Fruit fly (Drosophila melanogaster) whole organism, embryonic: Measurements from ENCODE around the gene CG46462.

Source experiments
- Asciz ChIP-seq: fragments of 200-800 bp; sonication (Bioruptor generic); optimal IDR thresholded peaks from 2 replicates; lab custom pipeline; 2017; ENCODE audit warnings: missing biosample characterization, mild to moderate bottlenecking, missing genetic modification characterization, missing genetic modification reagents
- CG10321 ChIP-seq: fragments of 200-800 bp; sonication (Bioruptor generic); IDR thresholded peaks from 2 replicates; pipeline ENCODE4 v1.3.6; 2022; ENCODE audit warnings: missing biosample characterization, missing genetic modification characterization
- CG10959 ChIP-seq: fragments of 200-800 bp; sonication (Bioruptor generic); IDR thresholded peaks from 2 replicates; pipeline ENCODE4 v1.3.6; 2022; ENCODE audit warnings: missing biosample characterization, missing genetic modification characterization
- CG11560 ChIP-seq: fragments of 200-800 bp; sonication (Bioruptor generic); IDR thresholded peaks from 3 replicates; pipeline ENCODE4 v1.3.6; 2022; ENCODE audit warnings: missing biosample characterization, missing genetic modification characterization
- CG11723 ChIP-seq: fragments of 200-800 bp; sonication (Bioruptor generic); optimal IDR thresholded peaks from 2 replicates; lab custom pipeline; 2017; ENCODE audit warnings: missing biosample characterization, mild to moderate bottlenecking, missing genetic modification characterization
- CG12219 ChIP-seq: fragments of 200-800 bp; sonication (Bioruptor generic); optimal IDR thresholded peaks from 3 replicates; lab custom pipeline; 2018; ENCODE audit warnings: missing biosample characterization, mild to moderate bottlenecking, missing genetic modification characterization
- CG12299 ChIP-seq: fragments of 200-800 bp; sonication (Bioruptor generic); optimal IDR thresholded peaks from 2 replicates; lab custom pipeline; 2018; ENCODE audit warnings: missing biosample characterization, mild to moderate bottlenecking, missing genetic modification characterization
- CG12659 ChIP-seq: fragments of 200-800 bp; sonication (Bioruptor generic); optimal IDR thresholded peaks from 3 replicates; lab custom pipeline; 2017; ENCODE audit warnings: mild to moderate bottlenecking, missing biosample characterization, missing genetic modification reagents, missing genetic modification characterization
- CG13424 ChIP-seq: fragments of 200-800 bp; sonication (Bioruptor generic); optimal IDR thresholded peaks from 2 replicates; lab custom pipeline; 2019; ENCODE audit warnings: missing biosample characterization, mild to moderate bottlenecking, missing genetic modification characterization, moderate library complexity
- CG13775 ChIP-seq: fragments of 200-800 bp; sonication (Bioruptor generic); optimal IDR thresholded peaks from 3 replicates; lab custom pipeline; 2017; ENCODE audit warnings: missing biosample characterization, mild to moderate bottlenecking, missing genetic modification characterization
- CG14667 ChIP-seq: fragments of 200-800 bp; sonication (Bioruptor generic); IDR thresholded peaks from 2 replicates; pipeline ENCODE4 v1.3.6; 2022; ENCODE audit warnings: missing biosample characterization, missing genetic modification characterization
- CG15601 ChIP-seq: fragments of 200-800 bp; sonication (Bioruptor generic); optimal IDR thresholded peaks from 3 replicates; lab custom pipeline; 2019; ENCODE audit warnings: missing biosample characterization, mild to moderate bottlenecking, missing genetic modification characterization, moderate library complexity
- CG15696 ChIP-seq: fragments of 200-800 bp; sonication (Bioruptor generic); optimal IDR thresholded peaks from 2 replicates; lab custom pipeline; 2019; ENCODE audit warnings: missing biosample characterization, mild to moderate bottlenecking, missing genetic modification characterization, moderate library complexity
- CG1832 ChIP-seq: fragments of 200-800 bp; sonication (Bioruptor generic); optimal IDR thresholded peaks from 2 replicates; lab custom pipeline; 2017; ENCODE audit warnings: missing biosample characterization, mild to moderate bottlenecking, missing genetic modification characterization, inconsistent platforms
- CG2678 ChIP-seq: fragments of 200-800 bp; sonication (Bioruptor generic); optimal IDR thresholded peaks from 3 replicates; lab custom pipeline; 2019; ENCODE audit warnings: missing biosample characterization, mild to moderate bottlenecking, missing genetic modification characterization, moderate library complexity
- CG32772 ChIP-seq: fragments of 200-800 bp; sonication (Bioruptor generic); IDR thresholded peaks from 2 replicates; pipeline ENCODE4 v1.3.6; 2022; ENCODE audit warnings: missing biosample characterization, missing genetic modification characterization
- CG33213 ChIP-seq: fragments of 200-800 bp; sonication (Bioruptor generic); optimal IDR thresholded peaks from 3 replicates; lab custom pipeline; 2016; ENCODE audit warnings: missing biosample characterization, missing genetic modification characterization
- CG42726 ChIP-seq: fragments of 200-800 bp; sonication (Bioruptor generic); IDR thresholded peaks from 2 replicates; pipeline ENCODE4 v1.3.6; 2022; ENCODE audit warnings: missing biosample characterization, missing genetic modification characterization; ENCODE audit not compliant: partially characterized antibody
- CG6854 ChIP-seq: fragments of 200-800 bp; sonication (Bioruptor generic); optimal IDR thresholded peaks from 3 replicates; lab custom pipeline; 2017; ENCODE audit warnings: missing biosample characterization, mild to moderate bottlenecking, missing genetic modification characterization
- CG7357 ChIP-seq: fragments of 200-800 bp; sonication (Bioruptor generic); IDR thresholded peaks from 3 replicates; pipeline ENCODE4 v1.3.6; 2022; ENCODE audit warnings: missing biosample characterization, missing genetic modification characterization
- CG7372 ChIP-seq: fragments of 200-800 bp; sonication (Bioruptor generic); IDR thresholded peaks from 2 replicates; pipeline ENCODE4 v1.3.6; 2022; ENCODE audit warnings: missing biosample characterization, missing genetic modification characterization
- CG9215 ChIP-seq: fragments of 200-800 bp; sonication (Bioruptor generic); IDR thresholded peaks from 2 replicates; pipeline ENCODE4 v1.3.6; 2022; ENCODE audit warnings: missing biosample characterization, missing genetic modification characterization
- CG9437 ChIP-seq: fragments of 200-800 bp; sonication (Bioruptor generic); optimal IDR thresholded peaks from 2 replicates; lab custom pipeline; 2018; ENCODE audit warnings: missing biosample characterization, mild to moderate bottlenecking, missing genetic modification characterization
- D19A ChIP-seq: fragments of 200-800 bp; optimal IDR thresholded peaks from 3 replicates; lab custom pipeline; 2019; ENCODE audit warnings: missing biosample characterization, mild to moderate bottlenecking, missing genetic modification characterization, moderate library complexity
- H15 ChIP-seq: fragments of 200-800 bp; sonication (Bioruptor generic); IDR thresholded peaks from 3 replicates; pipeline ENCODE4 v1.3.6; 2022; ENCODE audit warnings: missing biosample characterization, missing genetic modification characterization
- Hmx ChIP-seq: fragments of 200-800 bp; sonication (Bioruptor generic); optimal IDR thresholded peaks from 2 replicates; lab custom pipeline; 2016; ENCODE audit warnings: missing biosample characterization, missing genetic modification characterization
- Nf-YC ChIP-seq: fragments of 200-800 bp; optimal IDR thresholded peaks from 3 replicates; lab custom pipeline; 2019; ENCODE audit warnings: missing biosample characterization, mild to moderate bottlenecking, missing genetic modification characterization, moderate library complexity
- PHDP ChIP-seq: fragments of 200-800 bp; sonication (Bioruptor generic); optimal IDR thresholded peaks from 3 replicates; lab custom pipeline; 2018; ENCODE audit warnings: missing biosample characterization, mild to moderate bottlenecking, missing genetic modification characterization, moderate library complexity
- Six4 ChIP-seq: fragments of 200-800 bp; sonication (Bioruptor generic); optimal IDR thresholded peaks from 2 replicates; lab custom pipeline; 2016; ENCODE audit warnings: missing biosample characterization, missing genetic modification characterization
- Sry-β ChIP-seq: fragments of 200-800 bp; sonication (Bioruptor generic); optimal IDR thresholded peaks from 2 replicates; lab custom pipeline; 2018; ENCODE audit warnings: missing biosample characterization, mild to moderate bottlenecking, missing genetic modification characterization, moderate library complexity
- Ssrp ChIP-seq: fragments of 200-800 bp; sonication (Bioruptor generic); optimal IDR thresholded peaks from 2 replicates; lab custom pipeline; 2018; ENCODE audit warnings: missing biosample characterization, mild to moderate bottlenecking, missing genetic modification characterization, moderate library complexity
- Vsx1 ChIP-seq: fragments of 200-800 bp; sonication (Bioruptor generic); optimal IDR thresholded peaks from 2 replicates; lab custom pipeline; 2017; ENCODE audit warnings: missing biosample characterization, mild to moderate bottlenecking, missing genetic modification characterization, missing genetic modification reagents
- bigmax ChIP-seq: fragments of 200-800 bp; sonication (Bioruptor generic); optimal IDR thresholded peaks from 2 replicates; lab custom pipeline; 2018; ENCODE audit warnings: missing biosample characterization, mild to moderate bottlenecking, missing genetic modification characterization
- crol ChIP-seq: fragments of 200-800 bp; sonication (Bioruptor generic); IDR thresholded peaks from 2 replicates; pipeline ENCODE4 v1.3.6; 2022; ENCODE audit warnings: missing biosample characterization, missing genetic modification characterization
- dm ChIP-seq: fragments of 200-800 bp; sonication (Bioruptor generic); optimal IDR thresholded peaks from 3 replicates; lab custom pipeline; 2016; ENCODE audit warnings: missing biosample characterization, missing genetic modification characterization
- ewg ChIP-seq: fragments of 200-800 bp; sonication (Bioruptor generic); optimal IDR thresholded peaks from 3 replicates; lab custom pipeline; 2017; ENCODE audit warnings: mild to moderate bottlenecking, missing biosample characterization, missing genetic modification reagents, missing genetic modification characterization
- fd102C ChIP-seq: fragments of 200-800 bp; sonication (Bioruptor generic); optimal IDR thresholded peaks from 2 replicates; lab custom pipeline; 2018; ENCODE audit warnings: missing biosample characterization, mild to moderate bottlenecking, missing genetic modification characterization, moderate library complexity
- gem ChIP-seq: fragments of 200-800 bp; sonication (Bioruptor generic); optimal IDR thresholded peaks from 2 replicates; lab custom pipeline; 2019; ENCODE audit warnings: missing biosample characterization, mild to moderate bottlenecking, missing genetic modification characterization, moderate library complexity
- jumu ChIP-seq: fragments of 200-800 bp; sonication (Bioruptor generic); optimal IDR thresholded peaks from 3 replicates; lab custom pipeline; 2016; ENCODE audit warnings: missing biosample characterization, missing genetic modification characterization
- kni ChIP-seq: fragments of 200-800 bp; sonication (Bioruptor generic); optimal IDR thresholded peaks from 3 replicates; lab custom pipeline; 2017; ENCODE audit warnings: mild to moderate bottlenecking, missing biosample characterization, missing genetic modification reagents, missing genetic modification characterization
- lmd ChIP-seq: fragments of 200-800 bp; sonication (Bioruptor generic); IDR thresholded peaks from 2 replicates; pipeline ENCODE4 v1.3.6; 2022; ENCODE audit warnings: missing biosample characterization, missing genetic modification characterization
- nmo ChIP-seq: fragments of 200-800 bp; sonication (Bioruptor generic); optimal IDR thresholded peaks from 2 replicates; lab custom pipeline; 2018; ENCODE audit warnings: missing biosample characterization, mild to moderate bottlenecking, missing genetic modification characterization, moderate library complexity
- org-1 ChIP-seq: fragments of 200-800 bp; sonication (Bioruptor generic); optimal IDR thresholded peaks from 2 replicates; lab custom pipeline; 2017; ENCODE audit warnings: missing biosample characterization, missing genetic modification characterization
- salm ChIP-seq: fragments of 200-800 bp; sonication (Bioruptor generic); optimal IDR thresholded peaks from 2 replicates; lab custom pipeline; 2018; ENCODE audit warnings: missing biosample characterization, mild to moderate bottlenecking, missing genetic modification characterization
- scrt ChIP-seq: fragments of 200-800 bp; sonication (Bioruptor generic); optimal IDR thresholded peaks from 2 replicates; lab custom pipeline; 2018; ENCODE audit warnings: missing biosample characterization, mild to moderate bottlenecking, missing genetic modification characterization, moderate library complexity
- sd ChIP-seq: fragments of 200-800 bp; sonication (Bioruptor generic); optimal IDR thresholded peaks from 3 replicates; lab custom pipeline; 2018; ENCODE audit warnings: missing biosample characterization, mild to moderate bottlenecking, missing genetic modification characterization, moderate library complexity
- sim ChIP-seq: fragments of 200-800 bp; sonication (Bioruptor generic); IDR thresholded peaks from 2 replicates; pipeline ENCODE4 v1.3.6; 2022; ENCODE audit warnings: missing biosample characterization, missing genetic modification characterization
- sob ChIP-seq: fragments of 200-800 bp; sonication (Bioruptor generic); IDR thresholded peaks from 2 replicates; pipeline ENCODE4 v1.3.6; 2022; ENCODE audit warnings: missing biosample characterization, missing genetic modification characterization
- tna ChIP-seq: fragments of 200-800 bp; sonication (Bioruptor generic); IDR thresholded peaks from 2 replicates; pipeline ENCODE4 v1.3.6; 2022; ENCODE audit warnings: missing biosample characterization, missing genetic modification characterization; ENCODE audit not compliant: partially characterized antibody
- unc-4 ChIP-seq: fragments of 200-800 bp; sonication (Bioruptor generic); IDR thresholded peaks from 2 replicates; pipeline ENCODE4 v1.3.6; 2022; ENCODE audit warnings: missing biosample characterization, missing genetic modification characterization; ENCODE audit not compliant: partially characterized antibody

Gene CG46462

dm6 chr3L:19928435-19929011, 3.0 kb upstream of the CG46462 start, which contains the start of the genes CG8004 and RhoGDI (continued):
- TF ChIP-seq bigmax (GFP tag; lab: Kevin White, UChicago) = no peak
- TF ChIP-seq CG32772 (GFP tag; lab: Robert Waterston, UW) = 0 out of 2 replicates have a peak, but pooled peaks have one; percentile 32
- TF ChIP-seq CG9437 = peak; percentile 13
- no peak for TF ChIP-seq CG11723 (GFP tag; lab: Kevin White, UChicago)
- TF ChIP-seq nmo (GFP tag; lab: Kevin White, UChicago) = peak; percentile 77
- TF ChIP-seq CG42726 (GFP tag; lab: Robert Waterston, UW) = no peak
- no peak for TF ChIP-seq CG10959 (GFP tag; lab: Robert Waterston, UW)
- peak; percentile 76 for TF ChIP-seq CG33213
- no peak for TF ChIP-seq CG10321 (GFP tag; lab: Robert Waterston, UW)
- peak; percentile 33 for TF ChIP-seq Hmx (GFP tag; lab: Kevin White, UChicago)
- peak; percentile 16 for TF ChIP-seq D19A (tag; lab: Kevin White, UChicago)
- no peak for TF ChIP-seq kni
- peak; percentile 47 for TF ChIP-seq CG9215 (GFP tag; lab: Robert Waterston, UW)
- TF ChIP-seq H15 (GFP tag; lab: Robert Waterston, UW) = no peak
- no peak for TF ChIP-seq salm (tag; lab: Kevin White, UChicago)
- TF ChIP-seq ewg = no peak
- TF ChIP-seq CG13775 (GFP tag; lab: Kevin White, UChicago) = peak; percentile 55
- peak; percentile 73 for TF ChIP-seq CG12299 (tag; lab: Kevin White, UChicago)
- 0 out of 2 replicates have a peak, but pooled peaks have one; percentile 14 for TF ChIP-seq CG14667
- no peak for TF ChIP-seq CG1832
- TF ChIP-seq CG12659 (GFP tag; lab: Kevin White, UChicago) = peak; percentile 77
- no peak for TF ChIP-seq Sry-β (GFP tag; lab: Kevin White, UChicago)
- TF ChIP-seq CG13424 (tag; lab: Kevin White, UChicago) = peak; percentile 74
- peak; percentile 56 for TF ChIP-seq CG15696 (tag; lab: Kevin White, UChicago)
- no peak for TF ChIP-seq Vsx1 (GFP tag; lab: Kevin White, UChicago)
- TF ChIP-seq fd102C (GFP tag; lab: Kevin White, UChicago) = no peak
- TF ChIP-seq Six4 (GFP tag; lab: Kevin White, UChicago) = peak; percentile 44
- TF ChIP-seq CG12219 (GFP tag; lab: Kevin White, UChicago) = no peak
- TF ChIP-seq tna = no peak
- peak; percentile 53 for TF ChIP-seq Nf-YC (tag; lab: Kevin White, UChicago)
- TF ChIP-seq unc-4 = no peak
- no peak for TF ChIP-seq sim (GFP tag; lab: Robert Waterston, UW)
- TF ChIP-seq PHDP (tag; lab: Kevin White, UChicago) = peak; percentile 66
- no peak for TF ChIP-seq sd (tag; lab: Kevin White, UChicago)
- TF ChIP-seq lmd (GFP tag; lab: Robert Waterston, UW) = peak; percentile 58; the same call in 1 of the 2 replicates
- TF ChIP-seq CG7372 (GFP tag; lab: Robert Waterston, UW) = no peak
- peak; percentile 81 for TF ChIP-seq gem (tag; lab: Kevin White, UChicago)
- TF ChIP-seq CG2678 (tag; lab: Kevin White, UChicago) = peak; percentile 64
- TF ChIP-seq CG11560 (tag; lab: Robert Waterston, UW) = no peak
- TF ChIP-seq crol (GFP tag; lab: Robert Waterston, UW) = no peak
- TF ChIP-seq CG6854 = no peak
- peak; percentile 59 for TF ChIP-seq Ssrp (tag; lab: Kevin White, UChicago)
- no peak for TF ChIP-seq Asciz (GFP tag; lab: Kevin White, UChicago)
- TF ChIP-seq jumu = peak; percentile 66
- peak; percentile 68 for TF ChIP-seq CG15601 (tag; lab: Kevin White, UChicago)
- TF ChIP-seq dm = peak; percentile 28
- peak; percentile 96 for TF ChIP-seq CG7357 (GFP tag; lab: Robert Waterston, UW)
- peak; percentile 59 for TF ChIP-seq sob (GFP tag; lab: Robert Waterston, UW)
- no peak for TF ChIP-seq org-1 (GFP tag; lab: Kevin White, UChicago)
- peak; percentile 4 for TF ChIP-seq scrt (GFP tag; lab: Kevin White, UChicago)
